Worm (Caenorhabditis elegans) whole organism, L3 larva: ENCODE results near the gene gcy-4.
A peak's percentile ranks its signal among the peaks of the same experiment; 100 is the strongest.

Experiments
- R02D3.7 ChIP-seq: fragments of 150-350 bp; optimal IDR thresholded peaks from 2 replicates; lab custom pipeline; 2014; ENCODE audit warnings: missing biosample characterization, missing genetic modification characterization
- ZK546.5 ChIP-seq: sonication (generic microtip); optimal IDR thresholded peaks from 2 replicates; lab custom pipeline; 2017; ENCODE audit warnings: missing biosample characterization, missing genetic modification characterization
- ama-1 ChIP-seq: fragments of 150-350 bp; optimal IDR thresholded peaks from 2 replicates; lab custom pipeline; 2018
- ceh-28 ChIP-seq: fragments of 150-350 bp; optimal IDR thresholded peaks from 2 replicates; lab custom pipeline; 2014; ENCODE audit warnings: missing biosample characterization, missing genetic modification reagents, missing genetic modification characterization
- ceh-82 ChIP-seq: fragments of 150-350 bp; optimal IDR thresholded peaks from 2 replicates; lab custom pipeline; 2014; ENCODE audit warnings: missing biosample characterization, missing genetic modification characterization
- daf-12 ChIP-seq: fragments of 150-350 bp; optimal IDR thresholded peaks from 2 replicates; lab custom pipeline; 2014; ENCODE audit warnings: missing biosample characterization, missing genetic modification reagents, missing genetic modification characterization
- egl-27 ChIP-seq: sonication (generic microtip); optimal IDR thresholded peaks from 4 replicates; lab custom pipeline; 2017; ENCODE audit warnings: missing biosample characterization, missing genetic modification reagents, missing genetic modification characterization
- egl-5 ChIP-seq: fragments of 150-350 bp; optimal IDR thresholded peaks from 2 replicates; lab custom pipeline; 2017; ENCODE audit warnings: missing biosample characterization, missing genetic modification reagents, missing genetic modification characterization, inconsistent platforms
- elt-3 ChIP-seq, 3 experiments: fragments of 150-350 bp in 1 of 3; sonication (generic microtip) in 2 of 3; optimal IDR thresholded peaks; 2 replicates in 2 of 3; 4 replicates in 1 of 3; lab custom pipeline; 2014 to 2017; ENCODE audit warnings: missing biosample characterization in 3 of 3, missing genetic modification characterization in 3 of 3
- eor-1 ChIP-seq, 2 experiments: fragments of 150-350 bp; optimal IDR thresholded peaks; 2 replicates each; lab custom pipeline; 2014 to 2018; ENCODE audit warnings: missing biosample characterization in 2 of 2, missing genetic modification characterization in 2 of 2
- fkh-2 ChIP-seq: fragments of 150-350 bp; optimal IDR thresholded peaks from 2 replicates; lab custom pipeline; 2014; ENCODE audit warnings: missing biosample characterization, missing genetic modification reagents, missing genetic modification characterization
- fos-1 ChIP-seq: fragments of 150-350 bp; optimal IDR thresholded peaks from 2 replicates; lab custom pipeline; 2014; ENCODE audit warnings: missing biosample characterization, missing genetic modification characterization
- hmg-11 ChIP-seq: sonication (generic microtip); optimal IDR thresholded peaks from 2 replicates; lab custom pipeline; 2016; ENCODE audit warnings: missing genetic modification characterization, missing compliant biosample characterization
- jun-1 ChIP-seq: fragments of 150-350 bp; optimal IDR thresholded peaks from 2 replicates; lab custom pipeline; 2014; ENCODE audit warnings: missing biosample characterization, missing genetic modification reagents, missing genetic modification characterization
- lin-15B ChIP-seq: fragments of 150-350 bp; optimal IDR thresholded peaks from 2 replicates; lab custom pipeline; 2014; ENCODE audit warnings: missing biosample characterization, missing genetic modification characterization
- lsy-12 ChIP-seq: sonication (generic microtip); optimal IDR thresholded peaks from 2 replicates; lab custom pipeline; 2016; ENCODE audit warnings: mild to moderate bottlenecking, missing genetic modification characterization, missing compliant biosample characterization
- nfya-1 ChIP-seq: sonication (generic microtip); optimal IDR thresholded peaks from 2 replicates; lab custom pipeline; 2017; ENCODE audit warnings: missing genetic modification characterization, mild to moderate bottlenecking, missing compliant biosample characterization, antibody characterized with exemption, moderate library complexity; ENCODE audit not compliant: insufficient read depth
- nhr-11 ChIP-seq: fragments of 150-350 bp; optimal IDR thresholded peaks from 2 replicates; lab custom pipeline; 2014; ENCODE audit warnings: missing biosample characterization, missing genetic modification characterization
- nhr-12 ChIP-seq: fragments of 150-350 bp; optimal IDR thresholded peaks from 2 replicates; lab custom pipeline; 2014; ENCODE audit warnings: missing biosample characterization, missing genetic modification characterization
- nhr-23 ChIP-seq: fragments of 150-350 bp; optimal IDR thresholded peaks from 2 replicates; lab custom pipeline; 2014; ENCODE audit warnings: missing biosample characterization, missing genetic modification reagents, missing genetic modification characterization
- nhr-237 ChIP-seq: fragments of 150-350 bp; optimal IDR thresholded peaks from 2 replicates; lab custom pipeline; 2014; ENCODE audit warnings: missing biosample characterization, missing genetic modification characterization
- nhr-25 ChIP-seq: sonication (generic microtip); optimal IDR thresholded peaks from 2 replicates; lab custom pipeline; 2017; ENCODE audit warnings: missing biosample characterization, missing genetic modification characterization
- nhr-28 ChIP-seq: fragments of 150-350 bp; optimal IDR thresholded peaks from 2 replicates; lab custom pipeline; 2014; ENCODE audit warnings: missing biosample characterization, missing genetic modification characterization
- nhr-43 ChIP-seq: sonication (generic microtip); optimal IDR thresholded peaks from 2 replicates; lab custom pipeline; 2016; ENCODE audit warnings: mild to moderate bottlenecking, missing genetic modification characterization, missing compliant biosample characterization; ENCODE audit not compliant: poor library complexity, severe bottlenecking
- nhr-76 ChIP-seq: fragments of 150-350 bp; sonication (generic microtip); optimal IDR thresholded peaks from 5 replicates; lab custom pipeline; 2014; ENCODE audit warnings: missing biosample characterization, missing genetic modification characterization
- nhr-77 ChIP-seq: fragments of 150-350 bp; optimal IDR thresholded peaks from 2 replicates; lab custom pipeline; 2014; ENCODE audit warnings: missing biosample characterization, missing genetic modification characterization
- pha-4 ChIP-seq: fragments of 150-350 bp; optimal IDR thresholded peaks from 2 replicates; lab custom pipeline; 2014; ENCODE audit warnings: missing biosample characterization, missing genetic modification reagents, missing genetic modification characterization
- skn-1 ChIP-seq: fragments of 150-350 bp; optimal IDR thresholded peaks from 2 replicates; lab custom pipeline; 2014; ENCODE audit warnings: missing biosample characterization, missing genetic modification characterization
- snpc-4 ChIP-seq: fragments of 150-350 bp; optimal IDR thresholded peaks from 2 replicates; lab custom pipeline; 2014; ENCODE audit warnings: missing biosample characterization, missing genetic modification characterization
- tbx-2 ChIP-seq: sonication (generic microtip); optimal IDR thresholded peaks from 2 replicates; lab custom pipeline; 2016; ENCODE audit warnings: mild to moderate bottlenecking, missing genetic modification characterization, missing compliant biosample characterization
- unc-62 ChIP-seq: fragments of 150-350 bp; sonication (generic microtip); optimal IDR thresholded peaks from 4 replicates; lab custom pipeline; 2014; ENCODE audit warnings: missing biosample characterization, missing genetic modification reagents, missing genetic modification characterization
- zag-1 ChIP-seq: fragments of 150-350 bp; optimal IDR thresholded peaks from 2 replicates; lab custom pipeline; 2014; ENCODE audit warnings: missing biosample characterization, missing genetic modification characterization
- ztf-11 ChIP-seq: fragments of 150-350 bp; optimal IDR thresholded peaks from 2 replicates; lab custom pipeline; 2014; ENCODE audit warnings: missing biosample characterization, missing genetic modification characterization

gcy-4 gene

DNA sequence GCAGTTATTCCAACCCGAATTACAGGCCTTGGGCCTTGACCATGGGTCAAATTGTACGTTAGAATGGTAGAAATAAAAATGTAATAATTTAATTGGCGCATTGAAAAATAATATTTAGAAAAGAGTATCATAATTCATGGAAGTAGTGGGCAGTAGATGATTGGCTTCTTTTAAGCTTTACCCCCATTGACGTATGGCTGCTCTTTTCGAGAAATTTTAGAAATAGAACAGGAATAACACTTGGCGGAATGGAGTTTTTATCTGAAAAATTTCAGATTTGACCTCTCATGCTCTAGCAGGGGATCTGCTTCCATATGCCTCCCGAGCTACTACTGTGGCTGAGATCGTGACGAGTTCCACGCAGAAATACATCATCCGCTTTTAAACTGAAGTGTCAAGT is at the start of gene gcy-4:
gcy-4 (minus strand) TSS at position 101 of the 400 bp plus-strand sequence.
- TF ChIP-seq egl-5 (tag; lab: Kevin White, UChicago) = no peak
- TF ChIP-seq nhr-23 = no peak
- TF ChIP-seq fkh-2 (tag; lab: Kevin White, UChicago) = no peak
- TF ChIP-seq nhr-77 (tag; lab: Kevin White, UChicago) = no peak
- TF ChIP-seq nhr-25 (tag; lab: Kevin White, UChicago) = no peak
- TF ChIP-seq hmg-11 (tag; lab: Kevin White, UChicago) = no peak
- no peak for TF ChIP-seq nhr-12 (tag; lab: Kevin White, UChicago)
- TF ChIP-seq skn-1 (tag; lab: Kevin White, UChicago) = no peak
- TF ChIP-seq daf-12 = no peak
- TF ChIP-seq lin-15B (tag; lab: Kevin White, UChicago) = no peak
- no peak for TF ChIP-seq ZK546.5 (tag; lab: Kevin White, UChicago)
- TF ChIP-seq nhr-76 (tag; lab: Kevin White, UChicago) = no peak
- TF ChIP-seq ceh-82 (tag; lab: Kevin White, UChicago) = no peak
- TF ChIP-seq, all 47 proteins: peak for 0

DNA sequence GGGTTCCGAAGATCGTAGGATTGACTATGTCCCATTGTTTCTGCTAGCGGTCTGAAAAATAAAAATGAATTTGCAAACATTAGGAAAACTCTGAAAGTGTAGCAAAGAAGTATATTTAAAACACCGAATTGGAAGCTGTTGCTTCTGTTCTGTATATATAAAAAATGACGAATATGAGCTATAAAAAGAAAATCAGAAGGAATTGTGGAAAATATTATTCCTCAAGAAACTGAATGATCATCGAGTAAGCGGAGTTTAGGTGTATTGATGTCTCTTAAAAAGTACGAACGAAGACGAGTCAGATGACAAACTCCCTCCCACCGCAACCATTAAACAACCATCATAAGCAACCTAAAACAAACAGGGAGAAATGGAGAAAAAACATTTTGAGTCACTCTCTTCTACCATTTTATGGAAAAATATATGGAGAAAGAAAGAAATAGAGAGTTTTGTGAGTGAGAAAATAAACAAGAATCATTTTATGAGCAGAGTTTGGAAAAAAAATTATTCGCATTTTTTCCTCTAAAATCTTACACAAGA is 48.9 kb upstream of the gcy-4 start, which contains the start of gene C07E3.3:
C07E3.3 (minus strand) TSS at position 51 of the 540 bp plus-strand sequence.
- peak; percentile 74 for TF ChIP-seq pha-4 (tag; lab: Kevin White, UChicago)
- TF ChIP-seq tbx-2 (tag; lab: Kevin White, UChicago) = no peak
- TF ChIP-seq unc-62 (GFP tag; lab: Kevin White, UChicago) = no peak
- TF ChIP-seq elt-3 (tag; optimal IDR thresholded peaks at IDR 0.05; lab: Kevin White, UChicago) = no peak
- TF ChIP-seq ceh-28 (tag; lab: Kevin White, UChicago) = no peak
- TF ChIP-seq daf-12 = no peak

DNA sequence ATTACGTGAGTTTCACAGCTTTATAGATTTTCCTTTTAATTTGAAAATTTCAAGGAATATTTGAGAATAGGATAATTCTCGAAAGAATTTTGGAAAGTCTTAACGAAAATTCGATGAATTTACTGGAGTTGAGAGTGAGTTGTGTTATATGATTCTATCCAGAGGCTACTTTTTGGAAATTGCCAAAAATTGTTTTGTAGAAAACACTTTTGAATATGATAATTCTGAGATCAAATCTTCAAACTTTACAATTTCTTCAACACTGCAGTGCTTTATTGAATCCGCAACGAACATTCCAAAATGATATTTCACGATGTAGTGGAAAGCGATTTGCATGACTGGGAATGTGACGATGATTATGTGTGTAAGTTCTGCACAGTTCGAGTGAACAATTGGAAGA is 43.3 kb upstream of the gcy-4 start, which contains the start of gene C07E3.8:
C07E3.8 (plus strand) TSS at position 301 of the 400 bp plus-strand sequence.
- TF ChIP-seq nhr-28 (tag; lab: Kevin White, UChicago) = no peak
- TF ChIP-seq nhr-43 (tag; lab: Kevin White, UChicago) = no peak
- TF ChIP-seq egl-5 (tag; lab: Kevin White, UChicago) = no peak
- no peak for TF ChIP-seq fkh-2 (tag; lab: Kevin White, UChicago)
- TF ChIP-seq nhr-77 (tag; lab: Kevin White, UChicago) = no peak
- no peak for TF ChIP-seq zag-1 (tag; lab: Kevin White, UChicago)
- no peak for TF ChIP-seq nhr-237 (tag; lab: Kevin White, UChicago)
- TF ChIP-seq R02D3.7 (tag; lab: Kevin White, UChicago) = no peak
- no peak for TF ChIP-seq nhr-11 (tag; lab: Kevin White, UChicago)
- TF ChIP-seq lsy-12 = no peak
- TF ChIP-seq elt-3 (tag; optimal IDR thresholded peaks at IDR 0.05; lab: Kevin White, UChicago) = no peak
- TF ChIP-seq skn-1 (tag; lab: Kevin White, UChicago) = no peak
- no peak for TF ChIP-seq ceh-82 (tag; lab: Kevin White, UChicago)
- no peak for TF ChIP-seq lin-15B (tag; lab: Kevin White, UChicago)
- no peak for TF ChIP-seq nhr-76 (tag; lab: Kevin White, UChicago)
- TF ChIP-seq nfya-1 = no peak
- no peak for TF ChIP-seq eor-1 (tag; optimal IDR thresholded peaks at IDR 0.05; lab: Kevin White, UChicago)
- TF ChIP-seq ama-1 = no peak
- no peak for TF ChIP-seq pha-4 (tag; lab: Kevin White, UChicago)

DNA sequence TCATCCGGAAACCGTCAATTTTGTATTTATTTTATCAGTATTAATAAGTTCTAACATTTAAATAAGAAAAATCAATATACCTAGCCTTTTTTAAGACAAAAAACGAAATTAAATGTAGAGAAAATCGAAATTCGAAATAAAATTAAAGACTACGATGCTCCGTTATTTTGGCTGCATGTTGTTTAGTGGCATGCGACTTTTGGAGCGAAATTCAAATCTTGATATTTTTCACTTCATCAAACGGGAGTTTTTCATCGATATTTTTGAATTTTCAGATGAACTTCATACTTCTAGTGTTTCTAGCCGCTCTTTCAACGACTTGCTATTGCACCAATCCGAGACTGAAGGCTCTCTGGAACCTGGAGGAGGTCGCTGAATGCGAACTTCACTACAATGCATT is 41.9 kb upstream of the gcy-4 start, which contains the start of gene C07E3.9:
C07E3.9 (plus strand) TSS at position 270 of the 400 bp plus-strand sequence.
- TF ChIP-seq snpc-4 (tag; lab: Kevin White, UChicago) (no peak), pha-4 (tag; lab: Kevin White, UChicago) (peak; percentile 39), zag-1 (tag; lab: Kevin White, UChicago) (no peak), nhr-12 (tag; lab: Kevin White, UChicago) (no peak), R02D3.7 (tag; lab: Kevin White, UChicago) (peak; percentile 1), fos-1 (no peak), lin-15B (tag; lab: Kevin White, UChicago) (peak; percentile 72), nhr-237 (tag; lab: Kevin White, UChicago) (no peak), nhr-23 (peak; percentile 23)
- TF ChIP-seq, all 47 proteins: peak for 4

DNA sequence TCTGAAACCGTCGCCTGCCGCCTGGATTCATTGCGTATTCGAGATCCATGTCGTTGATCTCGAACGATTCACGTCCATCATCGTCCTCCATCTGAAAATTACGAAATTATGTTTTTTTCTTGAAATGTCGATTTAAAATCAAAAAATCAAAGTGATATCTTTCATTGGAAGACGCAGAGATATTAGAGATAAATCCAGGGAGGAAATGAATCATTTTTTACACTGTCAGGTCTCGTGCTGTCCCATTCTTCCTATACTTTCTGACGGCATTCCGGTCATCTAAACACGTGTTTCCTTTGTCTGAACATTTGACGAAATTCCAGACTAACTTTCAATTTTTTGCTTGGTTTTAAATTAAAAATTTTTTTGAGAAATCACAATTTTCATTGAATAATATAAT is 41.3 kb upstream of the gcy-4 start, which contains the start of gene stip-1:
stip-1 (minus strand) TSS at position 98 of the 400 bp plus-strand sequence.
- no peak for TF ChIP-seq ztf-11 (tag; lab: Kevin White, UChicago)
- TF ChIP-seq nhr-12 (tag; lab: Kevin White, UChicago) = no peak
- TF ChIP-seq jun-1 (tag; lab: Kevin White, UChicago) = no peak
- TF ChIP-seq ama-1 = no peak
- TF ChIP-seq skn-1 (tag; lab: Kevin White, UChicago) = no peak
- no peak for TF ChIP-seq elt-3 (tag; optimal IDR thresholded peaks at IDR 0.05; lab: Kevin White, UChicago)
- TF ChIP-seq egl-27 (tag; lab: Kevin White, UChicago) = no peak
- TF ChIP-seq tbx-2 (tag; lab: Kevin White, UChicago) = no peak
- TF ChIP-seq nhr-23 = no peak
